Worm (Caenorhabditis elegans) whole organism, mixed stage, embryonic: ENCODE results near the gene F01D4.5.

Experiments used
- ces-1 ChIP-seq: fragments of 150-350 bp; optimal IDR thresholded peaks from 2 replicates; lab custom pipeline; 2014; ENCODE audit warnings: missing biosample characterization, missing genetic modification reagents, missing genetic modification characterization
- lsy-2 ChIP-seq: fragments of 150-350 bp; optimal IDR thresholded peaks from 2 replicates; lab custom pipeline; 2014; ENCODE audit warnings: missing biosample characterization, missing genetic modification characterization
- nhr-76 ChIP-seq: sonication (generic microtip); optimal IDR thresholded peaks from 2 replicates; lab custom pipeline; 2017; ENCODE audit warnings: missing biosample characterization, missing genetic modification characterization
- zip-8 ChIP-seq: fragments of 150-350 bp; optimal IDR thresholded peaks from 2 replicates; lab custom pipeline; 2014; ENCODE audit warnings: missing biosample characterization, missing genetic modification characterization

- no peak for TF ChIP-seq ces-1 (GFP tag; lab: Kevin White, UChicago)
- TF ChIP-seq lsy-2 (tag; lab: Kevin White, UChicago) = no peak
- no peak for TF ChIP-seq zip-8 (tag; lab: Kevin White, UChicago)
- no peak for TF ChIP-seq nhr-76 (tag; lab: Kevin White, UChicago)
These were observed 17.1 kb downstream of the F01D4.5 start for ce11 chrIV:10466398-10466797.
